Worm (Caenorhabditis elegans) whole organism, L1 larva: Measurements from ENCODE around the gene C45B11.6.

Experiments used
- C04F5.9 ChIP-seq: sonication (generic microtip); optimal IDR thresholded peaks from 2 replicates; lab custom pipeline; 2016; ENCODE audit warnings: missing genetic modification characterization, missing compliant biosample characterization
- C16A3.4 ChIP-seq: fragments of 150-350 bp; optimal IDR thresholded peaks from 2 replicates; lab custom pipeline; 2014; ENCODE audit warnings: missing biosample characterization, missing genetic modification characterization
- aha-1 ChIP-seq: fragments of 150-350 bp; optimal IDR thresholded peaks from 2 replicates; lab custom pipeline; 2014; ENCODE audit warnings: missing biosample characterization, missing genetic modification characterization
- aly-2 ChIP-seq: fragments of 150-350 bp; optimal IDR thresholded peaks from 2 replicates; lab custom pipeline; 2014; ENCODE audit warnings: missing biosample characterization, missing genetic modification characterization
- blmp-1 ChIP-seq: fragments of 150-350 bp; optimal IDR thresholded peaks from 2 replicates; lab custom pipeline; 2014; ENCODE audit warnings: missing biosample characterization, missing genetic modification characterization
- ceh-8 ChIP-seq: fragments of 200-800 bp; sonication (Bioruptor generic); optimal IDR thresholded peaks from 2 replicates; lab custom pipeline; 2018; ENCODE audit warnings: mild to moderate bottlenecking, missing genetic modification characterization, moderate library complexity, missing compliant biosample characterization
- ceh-82 ChIP-seq, 3 experiments: fragments of 150-350 bp in 1 of 3; sonication (generic microtip) in 2 of 3; optimal IDR thresholded peaks; 2 replicates each; lab custom pipeline; 2014 to 2017; ENCODE audit warnings: missing biosample characterization in 3 of 3, missing genetic modification characterization in 3 of 3
- ceh-88 ChIP-seq: fragments of 200-800 bp; sonication (Bioruptor generic); IDR thresholded peaks from 2 replicates; pipeline ENCODE4 v1.3.6; 2022; ENCODE audit warnings: missing genetic modification characterization, missing compliant biosample characterization
- ces-1 ChIP-seq: fragments of 150-350 bp; optimal IDR thresholded peaks from 2 replicates; lab custom pipeline; 2014; ENCODE audit warnings: missing biosample characterization, missing genetic modification reagents, missing genetic modification characterization
- dsc-1 ChIP-seq: sonication (generic microtip); optimal IDR thresholded peaks from 2 replicates; lab custom pipeline; 2016; ENCODE audit warnings: mild to moderate bottlenecking, missing genetic modification characterization, missing compliant biosample characterization
- efl-1 ChIP-seq, 4 experiments: fragments of 150-350 bp; optimal IDR thresholded peaks in 3 of 4; peaks in 1 of 4; 1 replicate in 1 of 4; 2 replicates in 3 of 4; lab custom pipeline; 2014; ENCODE audit warnings: missing biosample characterization in 2 of 4, missing genetic modification characterization in 2 of 4, missing genetic modification reagents in 2 of 4
- efl-3 ChIP-seq: fragments of 200-800 bp; sonication (Bioruptor generic); optimal IDR thresholded peaks from 2 replicates; lab custom pipeline; 2018; ENCODE audit warnings: mild to moderate bottlenecking, missing genetic modification characterization, missing compliant biosample characterization
- elt-3 ChIP-seq, 6 experiments: fragments of 150-350 bp in 1 of 6; sonication (generic microtip); optimal IDR thresholded peaks; 2 replicates each; lab custom pipeline; 2017 to 2018; ENCODE audit warnings: missing biosample characterization in 6 of 6, missing genetic modification characterization in 6 of 6, inconsistent platforms in 1 of 6
- fkh-8 ChIP-seq: sonication (generic microtip); optimal IDR thresholded peaks from 2 replicates; lab custom pipeline; 2016; ENCODE audit warnings: mild to moderate bottlenecking, missing genetic modification characterization, missing compliant biosample characterization
- hlh-17 ChIP-seq: fragments of 200-800 bp; sonication (Bioruptor generic); optimal IDR thresholded peaks from 2 replicates; lab custom pipeline; 2018; ENCODE audit warnings: missing genetic modification characterization, mild to moderate bottlenecking, missing compliant biosample characterization, moderate library complexity, borderline replicate concordance
- hpl-2 ChIP-seq: fragments of 150-350 bp; optimal IDR thresholded peaks from 2 replicates; lab custom pipeline; 2014; ENCODE audit warnings: missing biosample characterization, missing genetic modification reagents, missing genetic modification characterization
- irx-1 ChIP-seq: sonication (generic microtip); optimal IDR thresholded peaks from 2 replicates; lab custom pipeline; 2016; ENCODE audit warnings: missing genetic modification characterization, missing compliant biosample characterization
- lin-14 ChIP-seq: fragments of 200-800 bp; sonication (Bioruptor generic); optimal IDR thresholded peaks from 2 replicates; lab custom pipeline; 2018; ENCODE audit warnings: mild to moderate bottlenecking, missing genetic modification characterization, moderate library complexity, missing compliant biosample characterization
- lin-35 ChIP-seq, 2 experiments: fragments of 150-350 bp; optimal IDR thresholded peaks; 2 replicates each; lab custom pipeline; 2014; ENCODE audit warnings: missing biosample characterization in 2 of 2, missing genetic modification characterization in 2 of 2, missing genetic modification reagents in 2 of 2
- lsy-2 ChIP-seq, 2 experiments: fragments of 150-350 bp; optimal IDR thresholded peaks; 2 replicates each; lab custom pipeline; 2014; ENCODE audit warnings: missing biosample characterization in 2 of 2, missing genetic modification characterization in 2 of 2
- mab-9 ChIP-seq: fragments of 200-800 bp; sonication (Bioruptor generic); IDR thresholded peaks from 2 replicates; pipeline ENCODE4 v1.3.6; 2022; ENCODE audit warnings: missing genetic modification reagents, missing genetic modification characterization, missing compliant biosample characterization
- mdl-1 ChIP-seq, 2 experiments: fragments of 150-350 bp; optimal IDR thresholded peaks; 2 replicates each; lab custom pipeline; 2014 to 2017; ENCODE audit warnings: missing biosample characterization in 2 of 2, missing genetic modification characterization in 2 of 2, inconsistent platforms in 1 of 2
- mef-2 ChIP-seq: fragments of 150-350 bp; optimal IDR thresholded peaks from 2 replicates; lab custom pipeline; 2014; ENCODE audit warnings: missing biosample characterization, missing genetic modification characterization
- mep-1 ChIP-seq: fragments of 150-350 bp; optimal IDR thresholded peaks from 2 replicates; lab custom pipeline; 2014; ENCODE audit warnings: missing biosample characterization, missing genetic modification characterization
- nhr-11 ChIP-seq: fragments of 150-350 bp; optimal IDR thresholded peaks from 2 replicates; lab custom pipeline; 2014; ENCODE audit warnings: missing biosample characterization, missing genetic modification characterization
- nhr-19 ChIP-seq: fragments of 200-800 bp; sonication (Bioruptor generic); conservative IDR thresholded peaks from 2 replicates; pipeline ENCODE4 v1.3.6; 2022; ENCODE audit warnings: missing genetic modification characterization, missing compliant biosample characterization
- nhr-20 ChIP-seq: sonication (generic microtip); optimal IDR thresholded peaks from 2 replicates; lab custom pipeline; 2016; ENCODE audit warnings: mild to moderate bottlenecking, missing genetic modification characterization, missing compliant biosample characterization
- nhr-237 ChIP-seq: fragments of 150-350 bp; optimal IDR thresholded peaks from 2 replicates; lab custom pipeline; 2014; ENCODE audit warnings: missing biosample characterization, missing genetic modification characterization
- nhr-28 ChIP-seq: fragments of 150-350 bp; optimal IDR thresholded peaks from 2 replicates; lab custom pipeline; 2014; ENCODE audit warnings: missing biosample characterization, missing genetic modification characterization
- nhr-71 ChIP-seq: sonication (generic microtip); optimal IDR thresholded peaks from 2 replicates; lab custom pipeline; 2016; ENCODE audit warnings: mild to moderate bottlenecking, missing genetic modification characterization, moderate library complexity, missing compliant biosample characterization
- nhr-76 ChIP-seq: sonication (generic microtip); optimal IDR thresholded peaks from 2 replicates; lab custom pipeline; 2017; ENCODE audit warnings: missing biosample characterization, missing genetic modification characterization
- nhr-77 ChIP-seq: fragments of 150-350 bp; optimal IDR thresholded peaks from 2 replicates; lab custom pipeline; 2014; ENCODE audit warnings: missing biosample characterization, missing genetic modification characterization
- nhr-85 ChIP-seq: sonication (generic microtip); peaks from one replicate; lab custom pipeline; 2016; ENCODE audit warnings: missing genetic modification characterization, inconsistent platforms, missing compliant biosample characterization
- rnt-1 ChIP-seq: sonication (generic microtip); optimal IDR thresholded peaks from 2 replicates; lab custom pipeline; 2016; ENCODE audit warnings: mild to moderate bottlenecking, missing genetic modification characterization, moderate library complexity, missing compliant biosample characterization
- skn-1 ChIP-seq: fragments of 150-350 bp; optimal IDR thresholded peaks from 2 replicates; lab custom pipeline; 2014; ENCODE audit warnings: missing biosample characterization, missing genetic modification characterization
- snpc-4 ChIP-seq: fragments of 150-350 bp; optimal IDR thresholded peaks from 2 replicates; lab custom pipeline; 2014; ENCODE audit warnings: missing biosample characterization, missing genetic modification characterization
- snu-23 ChIP-seq: sonication (generic microtip); optimal IDR thresholded peaks from 2 replicates; lab custom pipeline; 2016; ENCODE audit warnings: missing genetic modification characterization, missing compliant biosample characterization
- sup-37 ChIP-seq: fragments of 200-800 bp; sonication (Bioruptor generic); optimal IDR thresholded peaks from 2 replicates; lab custom pipeline; 2018; ENCODE audit warnings: mild to moderate bottlenecking, missing genetic modification characterization, missing compliant biosample characterization
- swsn-7 ChIP-seq: sonication (generic microtip); optimal IDR thresholded peaks from 2 replicates; lab custom pipeline; 2016; ENCODE audit warnings: missing genetic modification characterization, missing compliant biosample characterization
- tbx-2 ChIP-seq: sonication (generic microtip); optimal IDR thresholded peaks from 2 replicates; lab custom pipeline; 2016; ENCODE audit warnings: missing genetic modification characterization, missing compliant biosample characterization
- unc-130 ChIP-seq: fragments of 150-350 bp; optimal IDR thresholded peaks from 2 replicates; lab custom pipeline; 2017; ENCODE audit warnings: missing biosample characterization, missing genetic modification characterization, inconsistent platforms
- unc-30 ChIP-seq: sonication (generic microtip); optimal IDR thresholded peaks from 2 replicates; lab custom pipeline; 2017; ENCODE audit warnings: missing biosample characterization, missing genetic modification characterization
- unc-98 ChIP-seq: fragments of 200-800 bp; sonication (Bioruptor generic); IDR thresholded peaks from 2 replicates; pipeline ENCODE4 v1.3.6; 2022; ENCODE audit warnings: missing genetic modification characterization, missing compliant biosample characterization
- vab-15 ChIP-seq: sonication (generic microtip); optimal IDR thresholded peaks from 2 replicates; lab custom pipeline; 2017; ENCODE audit warnings: missing genotype, mild to moderate bottlenecking, missing genetic modification characterization, missing compliant biosample characterization
- xbp-1 ChIP-seq: sonication (generic microtip); optimal IDR thresholded peaks from 2 replicates; lab custom pipeline; 2016; ENCODE audit warnings: missing genetic modification characterization, missing compliant biosample characterization
- zag-1 ChIP-seq: fragments of 150-350 bp; optimal IDR thresholded peaks from 2 replicates; lab custom pipeline; 2014; ENCODE audit warnings: missing biosample characterization, missing genetic modification characterization
- zip-4 ChIP-seq: fragments of 200-800 bp; sonication (Bioruptor generic); optimal IDR thresholded peaks from 2 replicates; lab custom pipeline; 2018; ENCODE audit warnings: mild to moderate bottlenecking, missing genetic modification characterization, moderate library complexity, missing compliant biosample characterization

C45B11.6 gene

ce11 chrV:11073354-11073753 lies 29.5 kb downstream of the C45B11.6 start (continued):
- TF ChIP-seq tbx-2 (tag; lab: Kevin White, UChicago) (peak; percentile 14), hpl-2 (GFP tag; lab: Kevin White, UChicago) (no peak), xbp-1 (tag; lab: Kevin White, UChicago) (no peak), sup-37 (GFP tag; lab: Kevin White, UChicago) (no peak), blmp-1 (tag; lab: Kevin White, UChicago) (no peak), efl-1 (optimal IDR thresholded peaks at IDR 0.05; lab: Kevin White, UChicago) (no peak), efl-1 (GFP tag; optimal IDR thresholded peaks at IDR 0.05 in 1 of 2; lab: Kevin White, UChicago) (peak in 1 of 2 experiments; percentile 49), nhr-19 (peak; percentile 49), nhr-71 (tag; lab: Kevin White, UChicago) (peak; percentile 57), mef-2 (no peak), mab-9 (GFP tag; lab: Robert Waterston, UW) (no peak), skn-1 (tag; lab: Kevin White, UChicago) (no peak), zag-1 (tag; lab: Kevin White, UChicago) (no peak), fkh-8 (tag; lab: Kevin White, UChicago) (no peak), ceh-88 (GFP tag; lab: Robert Waterston, UW) (no peak), hlh-17 (GFP tag; lab: Kevin White, UChicago) (no peak), snu-23 (GFP tag; lab: Kevin White, UChicago) (peak; percentile 9), lin-14 (GFP tag; lab: Kevin White, UChicago) (peak; percentile 72), nhr-237 (tag; lab: Kevin White, UChicago) (no peak), zip-4 (no peak), nhr-77 (tag; lab: Kevin White, UChicago) (no peak)

- TF ChIP-seq C04F5.9 (tag; lab: Kevin White, UChicago) (no peak), nhr-19 (peak; percentile 45), lin-35 (GFP tag; optimal IDR thresholded peaks at IDR 0.05; lab: Kevin White, UChicago) (peak in 1 of 2 experiments; percentile 1), mdl-1 (tag; optimal IDR thresholded peaks at IDR 0.05; lab: Kevin White, UChicago) (peak in 1 of 2 experiments; percentile 28), nhr-20 (peak; percentile 35), rnt-1 (peak; percentile 74), nhr-71 (tag; lab: Kevin White, UChicago) (peak; percentile 76), lsy-2 (tag; optimal IDR thresholded peaks at IDR 0.05; lab: Kevin White, UChicago) (peak in 1 of 2 experiments; percentile 12), ceh-82 (tag; optimal IDR thresholded peaks at IDR 0.05; lab: Kevin White, UChicago) (peak in 1 of 3 experiments; percentile 1), efl-1 (optimal IDR thresholded peaks at IDR 0.05; lab: Kevin White, UChicago) (no peak), efl-1 (GFP tag; optimal IDR thresholded peaks at IDR 0.05 in 1 of 2; lab: Kevin White, UChicago) (no peak), lin-14 (GFP tag; lab: Kevin White, UChicago) (peak; percentile 87), dsc-1 (peak; percentile 55), swsn-7 (tag; lab: Kevin White, UChicago) (peak; percentile 13), ces-1 (GFP tag; lab: Kevin White, UChicago) (no peak), mep-1 (tag; lab: Kevin White, UChicago) (peak; percentile 21), nhr-11 (tag; lab: Kevin White, UChicago) (no peak), unc-30 (no peak), snu-23 (GFP tag; lab: Kevin White, UChicago) (peak; percentile 36), nhr-28 (no peak), nhr-85 (peak; percentile 36)
Observed at ce11 chrV:11074448-11074847, 30.6 kb downstream of the C45B11.6 start, which contains the start of gene act-3. Gene act-3 (minus strand): TSS chrV:11074498.

- TF ChIP-seq ceh-8 (GFP tag; lab: Kevin White, UChicago): no peak
- peak in 1 of 3 experiments; percentile 42 for TF ChIP-seq ceh-82 (tag; optimal IDR thresholded peaks at IDR 0.05; lab: Kevin White, UChicago)
- TF ChIP-seq dsc-1: no peak
- TF ChIP-seq nhr-85: no peak
- TF ChIP-seq lsy-2 (tag; optimal IDR thresholded peaks at IDR 0.05; lab: Kevin White, UChicago): no peak
- no peak for TF ChIP-seq efl-3 (GFP tag; lab: Kevin White, UChicago)
- TF ChIP-seq nhr-76 (tag; lab: Kevin White, UChicago): no peak
- no peak for TF ChIP-seq unc-130
- TF ChIP-seq hlh-17 (GFP tag; lab: Kevin White, UChicago): no peak
- no peak for TF ChIP-seq aha-1 (tag; lab: Kevin White, UChicago)
- TF ChIP-seq vab-15 (tag; lab: Kevin White, UChicago): no peak
- peak; percentile 13 for TF ChIP-seq snpc-4 (tag; lab: Kevin White, UChicago)
- TF ChIP-seq unc-98: no peak
- no peak for TF ChIP-seq elt-3 (tag; optimal IDR thresholded peaks at IDR 0.05; lab: Kevin White, UChicago)
- no peak for TF ChIP-seq irx-1 (tag; lab: Kevin White, UChicago)
- TF ChIP-seq aly-2 (tag; lab: Kevin White, UChicago): no peak
- TF ChIP-seq C16A3.4 (tag; lab: Kevin White, UChicago): no peak
- no peak for TF ChIP-seq ces-1 (GFP tag; lab: Kevin White, UChicago)
- no peak for TF ChIP-seq skn-1 (tag; lab: Kevin White, UChicago)
- no peak for TF ChIP-seq nhr-77 (tag; lab: Kevin White, UChicago)
Observed at ce11 chrV:11075209-11076027, 31.6 kb downstream of the C45B11.6 start.
